Worm (Caenorhabditis elegans): ENCODE measurements around the gene F45E6.1.
A peak's percentile ranks its signal among the peaks of the same experiment; 100 is the strongest.

F45E6.1 gene

ce11 chrX:12477341-12477740, at the start of gene F45E6.1:
F45E6.1 (minus strand) TSS chrX:12477441.
- TF ChIP-seq sma-9 (GFP tag; optimal IDR thresholded peaks at IDR 0.05) (no peak), sma-9 (tag; optimal IDR thresholded peaks at IDR 0.05) (no peak), nhr-10 (tag; optimal IDR thresholded peaks at IDR 0.05) (no peak), nhr-237 (tag; optimal IDR thresholded peaks at IDR 0.05) (no peak), mab-5 (tag; optimal IDR thresholded peaks at IDR 0.05) (no peak), nhr-12 (tag; optimal IDR thresholded peaks at IDR 0.05) (no peak), ama-1 (optimal IDR thresholded peaks at IDR 0.05) (no peak), dmd-4 (tag; optimal IDR thresholded peaks at IDR 0.05) (no peak), blmp-1 (tag; optimal IDR thresholded peaks at IDR 0.05; ENCODE audit: insufficient read depth) (no peak), mdl-1 (tag; optimal IDR thresholded peaks at IDR 0.05) (no peak), fos-1 (tag; optimal IDR thresholded peaks at IDR 0.05) (no peak), C34F6.9 (tag; optimal IDR thresholded peaks at IDR 0.05) (no peak), nhr-129 (tag; optimal IDR thresholded peaks at IDR 0.05) (no peak)

- no peak for TF ChIP-seq mbf-1 (tag; optimal IDR thresholded peaks at IDR 0.05)
- no peak for TF ChIP-seq alr-1 (tag; optimal IDR thresholded peaks at IDR 0.05)
- no peak for TF ChIP-seq Y55F3AM.14 (GFP tag; optimal IDR thresholded peaks at IDR 0.05)
- no peak for TF ChIP-seq lin-39 (tag; optimal IDR thresholded peaks at IDR 0.05)
- no peak for TF ChIP-seq ceh-82 (tag; optimal IDR thresholded peaks at IDR 0.05)
These were observed 48.2 kb upstream of the F45E6.1 start, which contains the start of gene scd-1 for ce11 chrX:12525359-12525839. scd-1 (minus strand) TSS chrX:12525789.

- TF ChIP-seq nhr-77 (tag; optimal IDR thresholded peaks at IDR 0.05): no peak
- TF ChIP-seq sma-9 (GFP tag; optimal IDR thresholded peaks at IDR 0.05): peak; percentile 69
- no peak for TF ChIP-seq sma-9 (tag; optimal IDR thresholded peaks at IDR 0.05)
- no peak for TF ChIP-seq nhr-23 (tag; optimal IDR thresholded peaks at IDR 0.05)
These were observed 47.3 kb upstream of the F45E6.1 start for ce11 chrX:12524514-12524913.

ce11 chrX:12523071-12523483, 45.8 kb upstream of the F45E6.1 start:
- TF ChIP-seq nhr-237 (tag; optimal IDR thresholded peaks at IDR 0.05) (no peak), R02D3.7 (tag; optimal IDR thresholded peaks at IDR 0.05) (no peak), fos-1 (tag; optimal IDR thresholded peaks at IDR 0.05) (peak; percentile 19), nhr-25 (tag; optimal IDR thresholded peaks at IDR 0.05) (peak; percentile 94), mab-5 (tag; optimal IDR thresholded peaks at IDR 0.05) (peak; percentile 11), elt-3 (tag; optimal IDR thresholded peaks at IDR 0.05) (no peak), egl-27 (tag; optimal IDR thresholded peaks at IDR 0.05) (peak; percentile 30), ZK546.5 (tag; optimal IDR thresholded peaks at IDR 0.05) (no peak), unc-55 (GFP tag; optimal IDR thresholded peaks at IDR 0.05) (no peak), nhr-11 (tag; optimal IDR thresholded peaks at IDR 0.05) (no peak), nhr-77 (tag; optimal IDR thresholded peaks at IDR 0.05) (no peak), aly-2 (tag; optimal IDR thresholded peaks at IDR 0.05) (no peak), ztf-4 (tag; optimal IDR thresholded peaks at IDR 0.05) (no peak), nhr-10 (tag; optimal IDR thresholded peaks at IDR 0.05) (no peak), nhr-6 (tag; optimal IDR thresholded peaks at IDR 0.05) (peak; percentile 35), sma-9 (GFP tag; optimal IDR thresholded peaks at IDR 0.05) (peak; percentile 92), sma-9 (tag; optimal IDR thresholded peaks at IDR 0.05) (no peak), ztf-11 (tag; optimal IDR thresholded peaks at IDR 0.05) (no peak), blmp-1 (tag; optimal IDR thresholded peaks at IDR 0.05; ENCODE audit: insufficient read depth) (peak; percentile 71), ama-1 (optimal IDR thresholded peaks at IDR 0.05) (no peak), mdl-1 (tag; optimal IDR thresholded peaks at IDR 0.05) (peak in 1 of 2 experiments; percentile 54), lin-13 (GFP tag; optimal IDR thresholded peaks at IDR 0.05) (no peak), snpc-4 (tag; optimal IDR thresholded peaks at IDR 0.05) (no peak), alr-1 (tag; optimal IDR thresholded peaks at IDR 0.05) (no peak), lin-39 (tag; optimal IDR thresholded peaks at IDR 0.05) (no peak), ceh-82 (tag; optimal IDR thresholded peaks at IDR 0.05) (no peak), sem-4 (tag; optimal IDR thresholded peaks at IDR 0.05) (no peak), ceh-16 (tag; optimal IDR thresholded peaks at IDR 0.05) (no peak), dmd-4 (tag; optimal IDR thresholded peaks at IDR 0.05) (no peak), lin-11 (tag; optimal IDR thresholded peaks at IDR 0.05) (no peak), Y55F3AM.14 (GFP tag; optimal IDR thresholded peaks at IDR 0.05) (peak; percentile 38), nhr-129 (tag; optimal IDR thresholded peaks at IDR 0.05) (peak; percentile 76), crh-2 (tag; optimal IDR thresholded peaks at IDR 0.05) (peak; percentile 72), elt-1 (tag; optimal IDR thresholded peaks at IDR 0.05) (no peak), skn-1 (tag; optimal IDR thresholded peaks at IDR 0.05) (no peak), mbf-1 (tag; optimal IDR thresholded peaks at IDR 0.05) (no peak), gmeb-1 (tag; optimal IDR thresholded peaks at IDR 0.05) (peak; percentile 63), zag-1 (tag; optimal IDR thresholded peaks at IDR 0.05) (no peak), nhr-12 (tag; optimal IDR thresholded peaks at IDR 0.05) (no peak), unc-62 (GFP tag; optimal IDR thresholded peaks at IDR 0.05) (no peak), C34F6.9 (tag; optimal IDR thresholded peaks at IDR 0.05) (peak; percentile 10), peb-1 (tag; optimal IDR thresholded peaks at IDR 0.05) (no peak), ztf-1 (GFP tag; conservative IDR thresholded peaks at IDR 0.05) (no peak), nhr-21 (tag; optimal IDR thresholded peaks at IDR 0.05) (peak; percentile 95), sma-3 (GFP tag; optimal IDR thresholded peaks at IDR 0.05) (peak; percentile 96)

Measured in whole organism, L2 larva.